Worm (Caenorhabditis elegans): Measurements from ENCODE around the gene F55G11.8.

The F55G11.8 gene

DNA sequence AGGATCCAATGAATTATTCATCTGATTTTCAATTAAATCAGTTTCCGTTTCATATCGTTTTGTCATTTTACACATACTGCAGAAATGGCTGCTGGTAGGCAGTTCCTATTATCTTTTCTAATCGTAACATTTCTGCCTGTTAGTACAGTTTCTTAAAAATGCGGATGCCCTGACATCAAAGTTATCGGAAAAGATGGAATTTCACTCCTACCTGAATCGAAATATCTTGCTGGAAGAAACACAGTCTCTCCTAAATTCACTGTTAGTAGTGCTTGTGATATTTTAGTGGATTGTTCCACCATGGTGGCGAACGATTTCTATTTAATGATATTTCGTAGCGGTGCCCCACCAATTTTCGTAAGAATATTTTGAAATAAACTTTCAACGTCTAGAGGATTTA is 14.1 kb upstream of the F55G11.8 start, which contains the start of gene F55G11.10:
F55G11.10 (plus strand) TSS at position 301 of the 400 bp plus-strand sequence.
- no peak for TF ChIP-seq fkh-10 (GFP tag; optimal IDR thresholded peaks at IDR 0.05)
- no peak for TF ChIP-seq ztf-7 (tag; optimal IDR thresholded peaks at IDR 0.05)
- no peak for TF ChIP-seq skn-1 (tag; optimal IDR thresholded peaks at IDR 0.05)
- no peak for TF ChIP-seq ama-1 (optimal IDR thresholded peaks at IDR 0.05)
- no peak for TF ChIP-seq F26F4.8 (GFP tag; conservative IDR thresholded peaks at IDR 0.05)
- TF ChIP-seq unc-62 (GFP tag; optimal IDR thresholded peaks at IDR 0.05 in 1 of 2), result no peak
- TF ChIP-seq unc-62 (tag; optimal IDR thresholded peaks at IDR 0.05), result no peak

DNA sequence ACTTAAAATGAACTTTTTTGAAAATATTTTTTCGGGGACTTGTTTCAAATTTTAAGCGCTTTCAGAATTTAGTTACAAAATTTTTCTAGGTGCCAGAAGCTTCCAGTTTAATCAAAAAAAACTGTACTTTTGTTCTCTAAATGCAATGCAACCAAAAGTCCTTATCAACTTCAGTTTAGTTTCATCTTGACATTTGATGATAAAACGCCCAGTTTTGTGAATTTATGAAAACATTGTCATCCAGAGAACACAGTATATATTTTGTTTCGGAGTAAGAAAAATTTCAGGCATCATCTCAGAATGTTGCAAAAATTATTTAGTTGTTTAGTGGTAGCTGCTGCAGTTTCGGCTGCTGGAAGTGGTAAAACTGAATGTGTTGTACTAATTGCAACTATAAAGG is 4.9 kb upstream of the F55G11.8 start, which contains the start of gene F55G11.6:
F55G11.6 (plus strand) TSS at position 301 of the 400 bp plus-strand sequence.
- TF ChIP-seq F26F4.8 (GFP tag; conservative IDR thresholded peaks at IDR 0.05) (no peak), saeg-2 (GFP tag; IDR thresholded peaks at IDR 0.05) (no peak), ZK546.5 (tag; optimal IDR thresholded peaks at IDR 0.05) (no peak), cey-2 (tag; optimal IDR thresholded peaks at IDR 0.05; ENCODE audit: borderline replicate concordance, insufficient read depth) (no peak), pqm-1 (tag; optimal IDR thresholded peaks at IDR 0.05) (no peak), nhr-77 (tag; optimal IDR thresholded peaks at IDR 0.05) (no peak), unc-62 (GFP tag; optimal IDR thresholded peaks at IDR 0.05 in 1 of 2) (no peak), unc-62 (tag; optimal IDR thresholded peaks at IDR 0.05) (no peak), T26A8.4 (GFP tag; IDR thresholded peaks at IDR 0.05) (no peak), nhr-48 (tag; optimal IDR thresholded peaks at IDR 0.05) (no peak), F10B5.3 (tag; optimal IDR thresholded peaks at IDR 0.05) (no peak)

DNA sequence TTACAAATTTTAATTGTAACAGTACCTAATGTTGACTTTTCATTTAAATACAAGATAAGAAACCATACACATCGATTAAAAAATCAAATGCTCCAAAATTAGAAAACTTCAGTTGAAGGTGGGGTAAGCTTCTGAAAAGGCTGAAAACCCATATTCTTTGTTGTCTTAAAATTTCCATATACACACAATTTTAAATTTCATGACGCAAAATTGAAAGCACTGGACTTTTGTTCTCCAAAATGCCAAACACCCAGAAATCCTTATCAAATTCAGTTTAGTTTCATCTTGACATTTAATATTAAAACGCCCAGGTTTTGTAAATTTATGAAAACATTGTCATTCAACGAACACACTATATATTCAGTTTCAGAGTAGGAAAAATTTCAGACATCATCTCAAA is 2.5 kb upstream of the F55G11.8 start, which contains the start of gene F55G11.7:
F55G11.7 (plus strand) TSS at position 301 of the 400 bp plus-strand sequence.
- TF ChIP-seq unc-62 (GFP tag; optimal IDR thresholded peaks at IDR 0.05 in 1 of 2), result peak in 1 of 2 experiments; percentile 39
- no peak for TF ChIP-seq unc-62 (tag; optimal IDR thresholded peaks at IDR 0.05)
- TF ChIP-seq tra-1 (GFP tag; IDR thresholded peaks at IDR 0.05), result no peak
- no peak for TF ChIP-seq mxl-3 (GFP tag; optimal IDR thresholded peaks at IDR 0.05)
- TF ChIP-seq T26A8.4 (GFP tag; IDR thresholded peaks at IDR 0.05), result no peak

DNA sequence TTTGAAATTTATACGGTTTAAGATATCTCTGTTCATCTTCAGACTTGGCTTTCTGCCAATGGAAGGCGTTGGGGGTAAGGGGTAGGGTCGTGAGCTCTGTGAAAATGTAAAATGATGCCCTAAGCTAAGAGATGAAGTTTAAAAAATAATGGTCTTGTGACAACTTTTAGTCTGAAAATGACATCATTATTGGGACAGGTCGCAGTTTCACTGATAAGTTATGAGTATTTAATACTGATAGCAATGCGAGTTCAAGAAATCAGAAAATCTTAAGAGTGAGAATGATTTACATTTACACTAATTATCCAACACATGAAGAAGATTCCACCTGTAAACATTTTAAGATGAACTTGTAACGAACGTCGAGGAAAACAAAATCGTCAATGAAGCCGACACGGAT is 2.0 kb downstream of the F55G11.8 start:
- TF ChIP-seq rbr-2 (tag; optimal IDR thresholded peaks at IDR 0.05) (no peak), ZK337.2 (GFP tag; IDR thresholded peaks at IDR 0.05) (no peak), mes-2 (tag; optimal IDR thresholded peaks at IDR 0.05; ENCODE audit: poor library complexity, severe bottlenecking) (no peak), hlh-30 (tag; optimal IDR thresholded peaks at IDR 0.05; ENCODE audit: insufficient read depth) (no peak), dve-1 (tag; optimal IDR thresholded peaks at IDR 0.05; ENCODE audit: insufficient read depth) (peak; percentile 21), ceh-44 (GFP tag; IDR thresholded peaks at IDR 0.05) (no peak), dmd-8 (GFP tag; IDR thresholded peaks at IDR 0.05) (no peak), pqm-1 (tag; optimal IDR thresholded peaks at IDR 0.05) (peak; percentile 43), zip-11 (GFP tag; IDR thresholded peaks at IDR 0.05) (no peak), hlh-11 (tag; optimal IDR thresholded peaks at IDR 0.05) (peak; percentile 1), ztf-7 (tag; optimal IDR thresholded peaks at IDR 0.05) (no peak), nhr-48 (tag; optimal IDR thresholded peaks at IDR 0.05) (no peak), nhr-111 (GFP tag; optimal IDR thresholded peaks at IDR 0.05) (no peak), unc-39 (tag; optimal IDR thresholded peaks at IDR 0.05) (no peak), mxl-3 (GFP tag; optimal IDR thresholded peaks at IDR 0.05) (no peak), daf-19 (GFP tag; conservative IDR thresholded peaks at IDR 0.05) (no peak), nhr-28 (tag; optimal IDR thresholded peaks at IDR 0.05) (peak; percentile 20), lin-15B (tag; optimal IDR thresholded peaks at IDR 0.05) (no peak), unc-62 (GFP tag; optimal IDR thresholded peaks at IDR 0.05 in 1 of 2) (peak in 1 of 2 experiments; percentile 20), unc-62 (tag; optimal IDR thresholded peaks at IDR 0.05) (no peak), spr-3 (GFP tag; optimal IDR thresholded peaks at IDR 0.05) (no peak), daf-8 (GFP tag; IDR thresholded peaks at IDR 0.05) (no peak), nhr-41 (GFP tag; IDR thresholded peaks at IDR 0.05) (no peak), daf-12 (tag; optimal IDR thresholded peaks at IDR 0.05) (no peak), dmd-6 (GFP tag; IDR thresholded peaks at IDR 0.05) (peak; percentile 62), nhr-237 (tag; optimal IDR thresholded peaks at IDR 0.05) (no peak), vab-7 (GFP tag; IDR thresholded peaks at IDR 0.05) (no peak), lin-1 (GFP tag; IDR thresholded peaks at IDR 0.05) (no peak)

Data from whole organism, L4 larva.